Fruit fly (Drosophila melanogaster) whole organism, embryonic: ENCODE results near the gene CG12106.

ENCODE experiments used
- ATbp ChIP-seq: fragments of 200-800 bp; sonication (Bioruptor generic); optimal IDR thresholded peaks from 2 replicates; lab custom pipeline; 2017; ENCODE audit warnings: missing biosample characterization, mild to moderate bottlenecking, missing genetic modification characterization, missing genetic modification reagents
- Ada2b ChIP-seq: fragments of 200-800 bp; sonication (Bioruptor generic); IDR thresholded peaks from 2 replicates; pipeline ENCODE4 v1.3.6; 2022; ENCODE audit warnings: missing biosample characterization, missing genetic modification characterization
- Aef1 ChIP-seq: fragments of 200-800 bp; sonication (Bioruptor generic); IDR thresholded peaks from 3 replicates; pipeline ENCODE4 v1.3.6; 2022; ENCODE audit warnings: missing biosample characterization, missing genetic modification characterization
- Atf6 ChIP-seq: fragments of 200-800 bp; sonication (Bioruptor generic); IDR thresholded peaks from 2 replicates; pipeline ENCODE4 v1.3.6; 2022; ENCODE audit warnings: missing biosample characterization, missing genetic modification characterization
- CG10462 ChIP-seq: fragments of 200-800 bp; sonication (Bioruptor generic); optimal IDR thresholded peaks from 2 replicates; lab custom pipeline; 2016; ENCODE audit warnings: missing biosample characterization, missing genetic modification characterization
- CG11456 ChIP-seq: fragments of 200-800 bp; sonication (Bioruptor generic); IDR thresholded peaks from 3 replicates; pipeline ENCODE4 v1.3.6; 2022; ENCODE audit warnings: missing biosample characterization, missing genetic modification characterization
- CG14014 ChIP-seq: fragments of 200-800 bp; sonication (Bioruptor generic); IDR thresholded peaks from 2 replicates; pipeline ENCODE4 v1.3.6; 2022; ENCODE audit warnings: missing biosample characterization, missing genetic modification characterization
- CG17186 ChIP-seq: fragments of 200-800 bp; sonication (Bioruptor generic); optimal IDR thresholded peaks from 3 replicates; lab custom pipeline; 2017; ENCODE audit warnings: missing biosample characterization, missing genetic modification reagents, missing genetic modification characterization
- CG17802 ChIP-seq: fragments of 200-800 bp; sonication (Bioruptor generic); optimal IDR thresholded peaks from 2 replicates; lab custom pipeline; 2018; ENCODE audit warnings: missing biosample characterization, mild to moderate bottlenecking, missing genetic modification characterization, moderate library complexity
- CG18262 ChIP-seq: fragments of 200-800 bp; optimal IDR thresholded peaks from 3 replicates; lab custom pipeline; 2019; ENCODE audit warnings: missing biosample characterization, mild to moderate bottlenecking, missing genetic modification characterization, moderate library complexity
- CG2120 ChIP-seq: fragments of 200-800 bp; sonication (Bioruptor generic); optimal IDR thresholded peaks from 3 replicates; lab custom pipeline; 2016; ENCODE audit warnings: missing biosample characterization, missing genetic modification characterization
- CG3065 ChIP-seq: fragments of 200-800 bp; sonication (Bioruptor generic); optimal IDR thresholded peaks from 2 replicates; lab custom pipeline; 2016; ENCODE audit warnings: missing biosample characterization, missing genetic modification characterization
- CG5953 ChIP-seq: fragments of 200-800 bp; sonication (Bioruptor generic); IDR thresholded peaks from 2 replicates; pipeline ENCODE4 v1.3.6; 2022; ENCODE audit warnings: missing biosample characterization, missing genetic modification characterization
- CG6175 ChIP-seq: fragments of 200-800 bp; sonication (Bioruptor generic); IDR thresholded peaks from 3 replicates; pipeline ENCODE4 v1.3.6; 2022; ENCODE audit warnings: missing biosample characterization, missing genetic modification characterization
- CG7357 ChIP-seq: fragments of 200-800 bp; sonication (Bioruptor generic); IDR thresholded peaks from 3 replicates; pipeline ENCODE4 v1.3.6; 2022; ENCODE audit warnings: missing biosample characterization, missing genetic modification characterization
- CG9797 ChIP-seq: fragments of 200-800 bp; sonication (Bioruptor generic); optimal IDR thresholded peaks from 3 replicates; lab custom pipeline; 2018; ENCODE audit warnings: missing biosample characterization, mild to moderate bottlenecking, missing genetic modification characterization
- D19B ChIP-seq: fragments of 200-800 bp; sonication (Bioruptor generic); optimal IDR thresholded peaks from 2 replicates; lab custom pipeline; 2017; ENCODE audit warnings: missing biosample characterization, mild to moderate bottlenecking, missing genetic modification characterization
- Deaf1 ChIP-seq: fragments of 200-800 bp; optimal IDR thresholded peaks from 3 replicates; lab custom pipeline; 2019; ENCODE audit warnings: missing biosample characterization, mild to moderate bottlenecking, missing genetic modification characterization, moderate library complexity
- Dref ChIP-seq: fragments of 200-800 bp; sonication (Bioruptor generic); IDR thresholded peaks from 2 replicates; pipeline ENCODE4 v1.3.6; 2022; ENCODE audit warnings: missing biosample characterization, missing genetic modification characterization
- ERR ChIP-seq: fragments of 200-800 bp; sonication (Bioruptor generic); optimal IDR thresholded peaks from 2 replicates; lab custom pipeline; 2016; ENCODE audit warnings: missing biosample characterization, missing genetic modification characterization
- Fer2 ChIP-seq: fragments of 200-800 bp; sonication (Bioruptor generic); optimal IDR thresholded peaks from 2 replicates; lab custom pipeline; 2018; ENCODE audit warnings: missing biosample characterization, mild to moderate bottlenecking, missing genetic modification characterization, moderate library complexity
- H2.0 ChIP-seq: fragments of 200-800 bp; sonication (Bioruptor generic); IDR thresholded peaks from 2 replicates; pipeline ENCODE4 v1.3.6; 2022; ENCODE audit warnings: missing biosample characterization, missing genetic modification characterization
- Hsf ChIP-seq: fragments of 200-800 bp; sonication (Bioruptor generic); optimal IDR thresholded peaks from 3 replicates; lab custom pipeline; 2016; ENCODE audit warnings: missing biosample characterization, missing genetic modification characterization
- NC2β ChIP-seq: fragments of 200-800 bp; sonication (Bioruptor generic); optimal IDR thresholded peaks from 2 replicates; lab custom pipeline; 2016; ENCODE audit warnings: missing biosample characterization, missing genetic modification characterization
- Opbp ChIP-seq: fragments of 200-800 bp; sonication (Bioruptor generic); IDR thresholded peaks from 3 replicates; pipeline ENCODE4 v1.3.6; 2022; ENCODE audit warnings: missing biosample characterization, missing genetic modification characterization; ENCODE audit not compliant: partially characterized antibody
- Optix ChIP-seq: fragments of 200-800 bp; sonication (Bioruptor generic); IDR thresholded peaks from 3 replicates; pipeline ENCODE4 v1.3.6; 2022; ENCODE audit warnings: missing biosample characterization, missing genetic modification characterization
- Six4 ChIP-seq: fragments of 200-800 bp; sonication (Bioruptor generic); optimal IDR thresholded peaks from 2 replicates; lab custom pipeline; 2016; ENCODE audit warnings: missing biosample characterization, missing genetic modification characterization
- Xbp1 ChIP-seq: fragments of 200-800 bp; sonication (Bioruptor generic); optimal IDR thresholded peaks from 3 replicates; lab custom pipeline; 2016; ENCODE audit warnings: missing biosample characterization, mild to moderate bottlenecking, missing genetic modification characterization
- bcd ChIP-seq: fragments of 200-800 bp; sonication (Bioruptor generic); optimal IDR thresholded peaks from 2 replicates; lab custom pipeline; 2017; ENCODE audit warnings: missing biosample characterization, mild to moderate bottlenecking, missing genetic modification characterization
- cato ChIP-seq: fragments of 200-800 bp; sonication (Bioruptor generic); optimal IDR thresholded peaks from 2 replicates; lab custom pipeline; 2016; ENCODE audit warnings: missing biosample characterization, missing genetic modification characterization, borderline replicate concordance
- disco-r ChIP-seq: fragments of 200-800 bp; sonication (Bioruptor generic); optimal IDR thresholded peaks from 2 replicates; lab custom pipeline; 2016; ENCODE audit warnings: missing biosample characterization, missing genetic modification characterization
- dysf ChIP-seq: fragments of 200-800 bp; sonication (Bioruptor generic); IDR thresholded peaks from 3 replicates; pipeline ENCODE4 v1.3.6; 2022; ENCODE audit warnings: missing biosample characterization, missing genetic modification characterization
- eve ChIP-seq, 2 experiments: fragments of >200 bp; optimal IDR thresholded peaks; 2 replicates each; lab custom pipeline; 2017; ENCODE audit warnings: missing biosample characterization in 2 of 2, missing genetic modification characterization in 2 of 2
- gro ChIP-seq: fragments of 200-800 bp; sonication (Bioruptor generic); optimal IDR thresholded peaks from 2 replicates; lab custom pipeline; 2016; ENCODE audit warnings: missing biosample characterization, missing genetic modification characterization
- ind ChIP-seq: fragments of 200-800 bp; sonication (Bioruptor generic); optimal IDR thresholded peaks from 3 replicates; lab custom pipeline; 2016; ENCODE audit warnings: missing biosample characterization, missing genetic modification characterization
- jumu ChIP-seq: fragments of 200-800 bp; sonication (Bioruptor generic); optimal IDR thresholded peaks from 3 replicates; lab custom pipeline; 2016; ENCODE audit warnings: missing biosample characterization, missing genetic modification characterization
- kah ChIP-seq: fragments of 200-800 bp; sonication (Bioruptor generic); optimal IDR thresholded peaks from 2 replicates; lab custom pipeline; 2018; ENCODE audit warnings: missing biosample characterization, mild to moderate bottlenecking, missing genetic modification characterization
- mam ChIP-seq: fragments of 200-800 bp; sonication (Bioruptor generic); optimal IDR thresholded peaks from 3 replicates; lab custom pipeline; 2016; ENCODE audit warnings: missing biosample characterization, missing genetic modification characterization
- nau ChIP-seq: fragments of 200-800 bp; sonication (Bioruptor generic); optimal IDR thresholded peaks from 3 replicates; lab custom pipeline; 2017; ENCODE audit warnings: missing biosample characterization, mild to moderate bottlenecking, missing genetic modification characterization, missing genetic modification reagents
- ranshi ChIP-seq: fragments of 200-800 bp; sonication (Bioruptor generic); IDR thresholded peaks from 2 replicates; pipeline ENCODE4 v1.3.6; 2022; ENCODE audit warnings: missing biosample characterization, missing genetic modification characterization
- scrt ChIP-seq: fragments of 200-800 bp; sonication (Bioruptor generic); optimal IDR thresholded peaks from 2 replicates; lab custom pipeline; 2018; ENCODE audit warnings: missing biosample characterization, mild to moderate bottlenecking, missing genetic modification characterization, moderate library complexity
- slou ChIP-seq: fragments of 200-800 bp; sonication (Bioruptor generic); optimal IDR thresholded peaks from 3 replicates; lab custom pipeline; 2016; ENCODE audit warnings: missing biosample characterization, missing genetic modification characterization
- so ChIP-seq: fragments of 200-800 bp; sonication (Bioruptor generic); IDR thresholded peaks from 3 replicates; pipeline ENCODE4 v1.3.6; 2022; ENCODE audit warnings: missing biosample characterization, missing genetic modification characterization
- sr ChIP-seq: fragments of 200-800 bp; sonication (Bioruptor generic); IDR thresholded peaks from 3 replicates; pipeline ENCODE4 v1.3.6; 2022; ENCODE audit warnings: missing biosample characterization, missing genetic modification characterization
- ssp ChIP-seq: fragments of 200-800 bp; sonication (Bioruptor generic); IDR thresholded peaks from 2 replicates; pipeline ENCODE4 v1.3.6; 2022; ENCODE audit warnings: missing biosample characterization, missing genetic modification characterization
- tap ChIP-seq: fragments of 200-800 bp; optimal IDR thresholded peaks from 3 replicates; lab custom pipeline; 2019; ENCODE audit warnings: missing biosample characterization, mild to moderate bottlenecking, missing genetic modification characterization, moderate library complexity
- tll ChIP-seq, 2 experiments: fragments of 200-800 bp in 1 of 2; fragments of >200 bp in 1 of 2; sonication (Bioruptor generic) in 1 of 2; optimal IDR thresholded peaks; 2 replicates each; lab custom pipeline; 2017 to 2019; ENCODE audit warnings: missing biosample characterization in 2 of 2, missing genetic modification characterization in 2 of 2, mild to moderate bottlenecking in 1 of 2, moderate library complexity in 1 of 2
- tna ChIP-seq: fragments of 200-800 bp; sonication (Bioruptor generic); IDR thresholded peaks from 2 replicates; pipeline ENCODE4 v1.3.6; 2022; ENCODE audit warnings: missing biosample characterization, missing genetic modification characterization; ENCODE audit not compliant: partially characterized antibody
- unpg ChIP-seq: fragments of 200-800 bp; sonication (Bioruptor generic); optimal IDR thresholded peaks from 3 replicates; lab custom pipeline; 2018; ENCODE audit warnings: missing biosample characterization, mild to moderate bottlenecking, missing genetic modification characterization, moderate library complexity
- wor ChIP-seq: fragments of 200-800 bp; sonication (Bioruptor generic); IDR thresholded peaks from 2 replicates; pipeline ENCODE4 v1.3.6; 2022; ENCODE audit warnings: missing biosample characterization, missing genetic modification characterization

The CG12106 gene

DNA sequence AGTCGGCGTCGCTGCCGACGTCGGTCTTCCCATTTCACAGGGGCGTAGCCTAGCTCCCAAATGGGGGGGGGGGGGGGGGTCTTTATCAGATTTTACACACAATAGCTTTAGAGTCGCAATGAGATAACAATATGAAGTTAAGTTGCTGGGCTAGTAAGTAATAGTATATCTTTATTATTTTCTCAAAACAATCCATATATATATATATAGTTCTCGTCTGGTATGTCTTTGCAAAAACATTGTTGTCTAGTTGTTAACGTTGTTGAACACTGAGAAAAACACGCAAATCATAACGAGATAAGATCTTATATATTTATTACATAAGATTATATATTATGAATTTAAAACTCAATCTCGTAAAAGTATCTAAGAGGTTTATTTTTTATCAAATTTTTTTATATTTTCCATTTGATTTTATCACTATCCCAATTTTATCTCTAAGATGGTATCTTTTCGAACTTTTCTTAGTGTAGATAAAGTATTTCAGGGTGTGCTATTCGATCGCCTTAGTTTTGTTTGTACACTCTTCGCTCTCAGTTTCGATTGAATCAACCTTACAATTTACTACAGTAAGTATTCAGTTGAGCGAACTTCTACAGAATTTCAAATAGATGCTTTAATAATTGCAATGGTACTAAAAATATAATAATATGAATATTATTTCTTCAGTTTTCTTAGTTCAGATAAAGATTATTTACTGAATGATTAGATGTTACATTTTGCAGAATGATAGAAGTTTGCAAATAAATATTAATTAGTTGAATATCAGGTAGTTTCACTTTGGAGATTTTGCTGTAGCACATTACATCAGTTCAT lies 8.4 kb downstream of the CG12106 start (continued):
- TF ChIP-seq scrt (GFP tag; lab: Kevin White, UChicago) (peak; percentile 66), kah (no peak), mam (GFP tag; lab: Kevin White, UChicago) (peak; percentile 41), sr (0 out of 3 replicates have a peak, but pooled peaks have one; percentile 54), ERR (no peak), Deaf1 (peak; percentile 37), CG17186 (no peak), CG7357 (peak; percentile 69), Opbp (GFP tag; lab: Robert Waterston, UW) (no peak), Aef1 (GFP tag; lab: Robert Waterston, UW) (peak; percentile 71; the same call in 2 of the 3 replicates), CG2120 (GFP tag; lab: Kevin White, UChicago) (peak; percentile 87), cato (GFP tag; lab: Kevin White, UChicago) (no peak), ssp (GFP tag; lab: Robert Waterston, UW) (peak; percentile 55), ranshi (GFP tag; lab: Robert Waterston, UW) (peak; percentile 65), so (0 out of 3 replicates have a peak, but pooled peaks have one; percentile 49), unpg (GFP tag; lab: Kevin White, UChicago) (peak; percentile 73), CG17802 (no peak), bcd (peak; percentile 84), NC2β (GFP tag; lab: Kevin White, UChicago) (no peak), slou (GFP tag; lab: Kevin White, UChicago) (no peak), tap (tag; lab: Kevin White, UChicago) (peak; percentile 30), eve (GFP tag; optimal IDR thresholded peaks at IDR 0.05; lab: Kevin White, UChicago) (no peak), CG6175 (peak; percentile 82), nau (GFP tag; lab: Kevin White, UChicago) (no peak), Six4 (GFP tag; lab: Kevin White, UChicago) (no peak), ATbp (GFP tag; lab: Kevin White, UChicago) (peak; percentile 19), disco-r (GFP tag; lab: Kevin White, UChicago) (no peak), Atf6 (GFP tag; lab: Robert Waterston, UW) (peak; percentile 88), dysf (GFP tag; lab: Robert Waterston, UW) (peak; percentile 91), CG3065 (GFP tag; lab: Kevin White, UChicago) (no peak), ind (GFP tag; lab: Kevin White, UChicago) (peak; percentile 51), Xbp1 (GFP tag; lab: Kevin White, UChicago) (peak; percentile 50), tll (GFP tag; optimal IDR thresholded peaks at IDR 0.05; lab: Kevin White, UChicago) (no peak), Hsf (GFP tag; lab: Kevin White, UChicago) (peak; percentile 8), tna (GFP tag; lab: Robert Waterston, UW) (no peak), CG11456 (peak; percentile 97), gro (GFP tag; lab: Kevin White, UChicago) (no peak), CG14014 (GFP tag; lab: Robert Waterston, UW) (peak; percentile 89), Dref (GFP tag; lab: Robert Waterston, UW) (peak; percentile 45), H2.0 (GFP tag; lab: Robert Waterston, UW) (peak; percentile 75; the same call in 1 of the 2 replicates), CG10462 (GFP tag; lab: Kevin White, UChicago) (no peak), CG5953 (no peak), Ada2b (GFP tag; lab: Robert Waterston, UW) (peak; percentile 79), D19B (GFP tag; lab: Kevin White, UChicago) (peak; percentile 73), Optix (peak; percentile 45; the same call in 1 of the 3 replicates), CG9797 (GFP tag; lab: Kevin White, UChicago) (no peak), Fer2 (peak; percentile 46), CG18262 (tag; lab: Kevin White, UChicago) (peak; percentile 64), wor (GFP tag; lab: Robert Waterston, UW) (no peak), jumu (no peak)
